Fruit fly (Drosophila melanogaster) whole organism, adult: Measurements from ENCODE around the gene Rbcn-3B.

Experiments
- CG11617 ChIP-seq: fragments of 200-800 bp; sonication (Bioruptor generic); optimal IDR thresholded peaks from 2 replicates; lab custom pipeline; 2017; ENCODE audit warnings: mild to moderate bottlenecking, missing biosample characterization, missing genetic modification reagents, missing genetic modification characterization
- CG12768 ChIP-seq: fragments of 200-800 bp; sonication (Bioruptor generic); optimal IDR thresholded peaks from 2 replicates; lab custom pipeline; 2017; ENCODE audit warnings: missing biosample characterization, missing genetic modification characterization, mild to moderate bottlenecking, moderate library complexity, missing genetic modification reagents
- CG14711 ChIP-seq: fragments of 200-800 bp; sonication (Bioruptor generic); optimal IDR thresholded peaks from 2 replicates; lab custom pipeline; 2018; ENCODE audit warnings: missing biosample characterization, mild to moderate bottlenecking, missing genetic modification characterization, moderate library complexity
- CG1620 ChIP-seq: fragments of 200-800 bp; sonication (Bioruptor generic); optimal IDR thresholded peaks from 2 replicates; lab custom pipeline; 2016; ENCODE audit warnings: missing biosample characterization, missing genetic modification characterization
- CG33017 ChIP-seq: fragments of 200-800 bp; sonication (Bioruptor generic); optimal IDR thresholded peaks from 2 replicates; lab custom pipeline; 2018; ENCODE audit warnings: missing biosample characterization, mild to moderate bottlenecking, missing genetic modification characterization, moderate library complexity
- CG5204 ChIP-seq: fragments of 200-800 bp; sonication (Bioruptor generic); optimal IDR thresholded peaks from 2 replicates; lab custom pipeline; 2016; ENCODE audit warnings: missing biosample characterization, missing genetic modification characterization
- CG7045 ChIP-seq: fragments of 200-800 bp; sonication (Bioruptor generic); optimal IDR thresholded peaks from 2 replicates; lab custom pipeline; 2017; ENCODE audit warnings: missing biosample characterization, mild to moderate bottlenecking, missing genetic modification characterization
- CG7101 ChIP-seq: fragments of 200-800 bp; sonication (Bioruptor generic); optimal IDR thresholded peaks from 2 replicates; lab custom pipeline; 2018; ENCODE audit warnings: missing biosample characterization, mild to moderate bottlenecking, missing genetic modification characterization, moderate library complexity
- Clk ChIP-seq: fragments of 200-800 bp; sonication (Bioruptor generic); optimal IDR thresholded peaks from 2 replicates; lab custom pipeline; 2017; ENCODE audit warnings: missing biosample characterization, missing genetic modification characterization
- Crg-1 ChIP-seq: fragments of 200-800 bp; sonication (Bioruptor generic); optimal IDR thresholded peaks from 2 replicates; lab custom pipeline; 2016; ENCODE audit warnings: missing biosample characterization, missing genetic modification characterization
- Hr96 ChIP-seq: fragments of 200-800 bp; sonication (Bioruptor generic); optimal IDR thresholded peaks from 2 replicates; lab custom pipeline; 2016; ENCODE audit warnings: missing biosample characterization, missing genetic modification characterization
- Mnt ChIP-seq: fragments of 200-800 bp; sonication (Bioruptor generic); optimal IDR thresholded peaks from 2 replicates; lab custom pipeline; 2016; ENCODE audit warnings: missing biosample characterization, mild to moderate bottlenecking, missing genetic modification characterization
- bab1 ChIP-seq: fragments of 200-800 bp; sonication (Bioruptor generic); optimal IDR thresholded peaks from 3 replicates; lab custom pipeline; 2019; ENCODE audit warnings: missing biosample characterization, mild to moderate bottlenecking, missing genetic modification characterization, moderate library complexity
- cic ChIP-seq: fragments of 200-800 bp; sonication (Bioruptor generic); optimal IDR thresholded peaks from 2 replicates; lab custom pipeline; 2017; ENCODE audit warnings: missing biosample characterization, mild to moderate bottlenecking, missing genetic modification characterization, moderate library complexity
- cnc ChIP-seq, 2 experiments: fragments of >200 bp; optimal IDR thresholded peaks; 2 replicates each; lab custom pipeline; 2017
- kay ChIP-seq: fragments of 200-800 bp; sonication (Bioruptor generic); peaks from one replicate; lab custom pipeline; 2016; ENCODE audit warnings: missing biosample characterization, missing genetic modification characterization, borderline replicate concordance
- ovo ChIP-seq: fragments of 200-800 bp; sonication (Bioruptor generic); optimal IDR thresholded peaks from 2 replicates; lab custom pipeline; 2016; ENCODE audit warnings: missing biosample characterization, missing genetic modification characterization
- pad ChIP-seq: fragments of 200-800 bp; sonication (Bioruptor generic); optimal IDR thresholded peaks from 3 replicates; lab custom pipeline; 2017; ENCODE audit warnings: missing biosample characterization, missing genetic modification characterization, mild to moderate bottlenecking, moderate library complexity, missing genetic modification reagents
- tj ChIP-seq: fragments of 200-800 bp; sonication (Bioruptor generic); optimal IDR thresholded peaks from 3 replicates; lab custom pipeline; 2017; ENCODE audit warnings: missing biosample characterization, mild to moderate bottlenecking, missing genetic modification characterization, moderate library complexity
- toe ChIP-seq: fragments of 200-800 bp; sonication (Bioruptor generic); optimal IDR thresholded peaks from 2 replicates; lab custom pipeline; 2016; ENCODE audit warnings: missing biosample characterization, missing genetic modification characterization

The Rbcn-3B gene

dm6 chrX:1879606-1880110 lies 29.1 kb upstream of the Rbcn-3B start, which contains the start of gene CG14818:
Gene CG14818, minus strand, starts transcription at chrX:1879774.
- TF ChIP-seq CG7045 (GFP tag; lab: Kevin White, UChicago) = no peak
- peak; percentile 66 for TF ChIP-seq Mnt (GFP tag; lab: Kevin White, UChicago)
- no peak for TF ChIP-seq cic (GFP tag; lab: Kevin White, UChicago)
- peak; percentile 53 for TF ChIP-seq tj (GFP tag; lab: Kevin White, UChicago)
- no peak for TF ChIP-seq CG5204 (GFP tag; lab: Kevin White, UChicago)
- TF ChIP-seq toe (GFP tag; lab: Kevin White, UChicago) = no peak
- TF ChIP-seq Clk (GFP tag; lab: Kevin White, UChicago) = peak; percentile 20
- TF ChIP-seq ovo (GFP tag; lab: Kevin White, UChicago) = peak; percentile 89
- peak; percentile 36 for TF ChIP-seq CG12768
- TF ChIP-seq Hr96 (GFP tag; lab: Kevin White, UChicago) = peak; percentile 6
- no peak for TF ChIP-seq CG33017 (tag; lab: Kevin White, UChicago)
- TF ChIP-seq CG1620 = peak; percentile 78
- no peak for TF ChIP-seq cnc (optimal IDR thresholded peaks at IDR 0.05; lab: Kevin White, UChicago)
- peak; percentile 55 for TF ChIP-seq CG11617 (GFP tag; lab: Kevin White, UChicago)
- no peak for TF ChIP-seq kay (GFP tag; lab: Kevin White, UChicago)
- TF ChIP-seq pad = peak; percentile 99
- TF ChIP-seq Crg-1 (GFP tag; lab: Kevin White, UChicago) = no peak
- peak; percentile 47 for TF ChIP-seq CG14711 (tag; lab: Kevin White, UChicago)
- TF ChIP-seq bab1 (GFP tag; lab: Kevin White, UChicago) = peak; percentile 85
- TF ChIP-seq CG7101 (tag; lab: Kevin White, UChicago) = peak; percentile 69

- TF ChIP-seq Clk (GFP tag; lab: Kevin White, UChicago) = peak; percentile 11
- TF ChIP-seq kay (GFP tag; lab: Kevin White, UChicago) = no peak
- peak; percentile 60 for TF ChIP-seq CG11617 (GFP tag; lab: Kevin White, UChicago)
- TF ChIP-seq bab1 (GFP tag; lab: Kevin White, UChicago) = peak; percentile 72
- no peak for TF ChIP-seq cic (GFP tag; lab: Kevin White, UChicago)
- no peak for TF ChIP-seq CG7045 (GFP tag; lab: Kevin White, UChicago)
- peak; percentile 67 for TF ChIP-seq Mnt (GFP tag; lab: Kevin White, UChicago)
- TF ChIP-seq CG14711 (tag; lab: Kevin White, UChicago) = peak; percentile 43
- TF ChIP-seq pad = peak; percentile 83
- peak; percentile 73 for TF ChIP-seq ovo (GFP tag; lab: Kevin White, UChicago)
- TF ChIP-seq Crg-1 (GFP tag; lab: Kevin White, UChicago) = peak; percentile 47
- peak; percentile 78 for TF ChIP-seq CG7101 (tag; lab: Kevin White, UChicago)
- peak; percentile 29 for TF ChIP-seq CG12768
- TF ChIP-seq tj (GFP tag; lab: Kevin White, UChicago) = peak; percentile 42
- TF ChIP-seq CG33017 (tag; lab: Kevin White, UChicago) = peak; percentile 16
- TF ChIP-seq toe (GFP tag; lab: Kevin White, UChicago) = peak; percentile 2
- TF ChIP-seq Hr96 (GFP tag; lab: Kevin White, UChicago) = peak; percentile 70
- TF ChIP-seq CG1620 = peak; percentile 60
- TF ChIP-seq cnc (optimal IDR thresholded peaks at IDR 0.05; lab: Kevin White, UChicago) = no peak
- no peak for TF ChIP-seq CG5204 (GFP tag; lab: Kevin White, UChicago)
These were observed 28.6 kb upstream of the Rbcn-3B start, which contains the start of gene Coa8 for dm6 chrX:1880139-1880556. Gene Coa8, plus strand, starts transcription at chrX:1880282.

dm6 chrX:1880779-1881178 lies 27.9 kb upstream of the Rbcn-3B start:
- TF ChIP-seq ovo (GFP tag; lab: Kevin White, UChicago) = no peak
- TF ChIP-seq toe (GFP tag; lab: Kevin White, UChicago) = no peak
- TF ChIP-seq CG11617 (GFP tag; lab: Kevin White, UChicago) = no peak
- no peak for TF ChIP-seq Hr96 (GFP tag; lab: Kevin White, UChicago)
- no peak for TF ChIP-seq kay (GFP tag; lab: Kevin White, UChicago)
- TF ChIP-seq Clk (GFP tag; lab: Kevin White, UChicago) = no peak
- no peak for TF ChIP-seq CG7045 (GFP tag; lab: Kevin White, UChicago)
- TF ChIP-seq Crg-1 (GFP tag; lab: Kevin White, UChicago) = no peak
- no peak for TF ChIP-seq CG12768
- no peak for TF ChIP-seq CG33017 (tag; lab: Kevin White, UChicago)
- no peak for TF ChIP-seq CG7101 (tag; lab: Kevin White, UChicago)
- TF ChIP-seq cic (GFP tag; lab: Kevin White, UChicago) = no peak
- no peak for TF ChIP-seq tj (GFP tag; lab: Kevin White, UChicago)
- TF ChIP-seq cnc (optimal IDR thresholded peaks at IDR 0.05; lab: Kevin White, UChicago) = no peak
- TF ChIP-seq Mnt (GFP tag; lab: Kevin White, UChicago) = no peak
- TF ChIP-seq pad = no peak
- TF ChIP-seq CG1620 = no peak

dm6 chrX:1889926-1890325 lies 18.8 kb upstream of the Rbcn-3B start, which contains the start of the genes trr and mRpL16:
Gene trr, minus strand, starts transcription at chrX:1889950.
Gene mRpL16, plus strand, starts transcription at chrX:1890256.
- no peak for TF ChIP-seq toe (GFP tag; lab: Kevin White, UChicago)
- peak; percentile 49 for TF ChIP-seq tj (GFP tag; lab: Kevin White, UChicago)
- TF ChIP-seq Mnt (GFP tag; lab: Kevin White, UChicago) = peak; percentile 65
- TF ChIP-seq bab1 (GFP tag; lab: Kevin White, UChicago) = peak; percentile 81
- TF ChIP-seq cnc (optimal IDR thresholded peaks at IDR 0.05; lab: Kevin White, UChicago) = no peak
- peak; percentile 18 for TF ChIP-seq Crg-1 (GFP tag; lab: Kevin White, UChicago)
- TF ChIP-seq kay (GFP tag; lab: Kevin White, UChicago) = no peak
- TF ChIP-seq CG12768 = no peak
- TF ChIP-seq Hr96 (GFP tag; lab: Kevin White, UChicago) = no peak
- no peak for TF ChIP-seq CG7045 (GFP tag; lab: Kevin White, UChicago)
- peak; percentile 64 for TF ChIP-seq CG7101 (tag; lab: Kevin White, UChicago)
- no peak for TF ChIP-seq Clk (GFP tag; lab: Kevin White, UChicago)
- TF ChIP-seq CG11617 (GFP tag; lab: Kevin White, UChicago) = peak; percentile 64
- no peak for TF ChIP-seq cic (GFP tag; lab: Kevin White, UChicago)
- TF ChIP-seq ovo (GFP tag; lab: Kevin White, UChicago) = no peak
- TF ChIP-seq CG1620 = peak; percentile 53
- TF ChIP-seq CG33017 (tag; lab: Kevin White, UChicago) = peak; percentile 7
- peak; percentile 57 for TF ChIP-seq pad
- peak; percentile 54 for TF ChIP-seq CG14711 (tag; lab: Kevin White, UChicago)
- no peak for TF ChIP-seq CG5204 (GFP tag; lab: Kevin White, UChicago)
